Worm (Caenorhabditis elegans) whole organism, midembryonic: ENCODE results near the gene C49G7.13.

ENCODE experiments used
- T22C8.4 ChIP-seq: fragments of 200-800 bp; sonication (Bioruptor generic); IDR thresholded peaks from 2 replicates; pipeline ENCODE4 v1.3.6; 2022; ENCODE audit warnings: missing genetic modification characterization, missing compliant biosample characterization
- cog-1 ChIP-seq: sonication (generic microtip); optimal IDR thresholded peaks from 2 replicates; lab custom pipeline; 2016; ENCODE audit warnings: missing genetic modification characterization, missing compliant biosample characterization
- flt-1 ChIP-seq: fragments of 200-800 bp; sonication (Bioruptor generic); IDR thresholded peaks from 2 replicates; pipeline ENCODE4 v1.3.6; 2022; ENCODE audit warnings: missing genetic modification characterization, missing compliant biosample characterization
- klf-2 ChIP-seq: fragments of 200-800 bp; sonication (Bioruptor generic); conservative IDR thresholded peaks from 2 replicates; pipeline ENCODE4 v1.3.6; 2022; ENCODE audit warnings: missing genetic modification reagents, missing genetic modification characterization, missing compliant biosample characterization
- med-1 ChIP-seq: sonication (generic microtip); optimal IDR thresholded peaks from 2 replicates; lab custom pipeline; 2017; ENCODE audit warnings: missing genetic modification characterization, mild to moderate bottlenecking, missing compliant biosample characterization, antibody characterized with exemption, missing genetic modification reagents; ENCODE audit not compliant: insufficient read depth
- ref-1 ChIP-seq: fragments of 200-800 bp; sonication (Bioruptor generic); conservative IDR thresholded peaks from 2 replicates; pipeline ENCODE4 v1.3.6; 2022; ENCODE audit warnings: missing genetic modification reagents, missing genetic modification characterization, missing compliant biosample characterization
- tab-1 ChIP-seq: fragments of 200-800 bp; sonication (Bioruptor generic); IDR thresholded peaks from 2 replicates; pipeline ENCODE4 v1.3.6; 2022; ENCODE audit warnings: missing genetic modification characterization, missing compliant biosample characterization
- ztf-23 ChIP-seq: fragments of 200-800 bp; sonication (Bioruptor generic); IDR thresholded peaks from 2 replicates; pipeline ENCODE4 v1.3.6; 2022; ENCODE audit warnings: missing genetic modification reagents, missing genetic modification characterization, missing compliant biosample characterization
- ztf-29 ChIP-seq: fragments of 200-800 bp; sonication (Bioruptor generic); IDR thresholded peaks from 2 replicates; pipeline ENCODE4 v1.3.6; 2022; ENCODE audit warnings: missing genetic modification reagents, missing genetic modification characterization, missing compliant biosample characterization

C49G7.13 gene

ce11 chrV:4016780-4017179 lies 19.1 kb upstream of the C49G7.13 start, which contains the start of gene srw-89:
Gene srw-89 (plus strand): TSS chrV:4017080.
- no peak for TF ChIP-seq ref-1 (GFP tag; lab: Robert Waterston, UW)
- TF ChIP-seq flt-1, result no peak
- TF ChIP-seq cog-1 (tag; lab: Kevin White, UChicago), result no peak
- TF ChIP-seq T22C8.4 (GFP tag; lab: Robert Waterston, UW), result no peak
- TF ChIP-seq tab-1 (GFP tag; lab: Robert Waterston, UW), result no peak
- TF ChIP-seq ztf-23 (GFP tag; lab: Robert Waterston, UW), result no peak
- TF ChIP-seq ztf-29 (GFP tag; lab: Robert Waterston, UW), result no peak
- TF ChIP-seq med-1 (GFP tag; lab: Kevin White, UChicago), result no peak
- TF ChIP-seq klf-2 (GFP tag; lab: Robert Waterston, UW), result no peak

DNA sequence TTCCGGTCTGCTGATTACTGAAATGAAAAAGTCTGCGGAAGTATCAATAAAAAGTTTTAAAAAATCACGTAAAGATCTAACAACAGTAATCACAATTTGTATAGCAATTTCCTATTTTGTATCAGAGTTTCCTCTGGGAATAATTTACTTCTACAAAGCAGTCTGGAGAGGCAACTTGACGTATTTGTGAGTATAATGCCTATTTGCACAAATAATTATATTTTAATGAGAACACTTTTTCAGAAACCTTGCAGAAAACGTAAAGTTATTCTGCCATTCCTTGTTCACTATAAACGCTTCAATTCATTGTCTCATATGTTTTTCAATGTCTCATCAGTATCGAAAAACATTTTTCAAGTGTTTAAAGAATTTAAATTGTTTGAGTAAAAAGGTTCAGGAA lies 17.3 kb upstream of the C49G7.13 start:
- TF ChIP-seq klf-2 (GFP tag; lab: Robert Waterston, UW), result no peak
- TF ChIP-seq T22C8.4 (GFP tag; lab: Robert Waterston, UW), result no peak
- no peak for TF ChIP-seq flt-1
- TF ChIP-seq ztf-29 (GFP tag; lab: Robert Waterston, UW), result no peak
- TF ChIP-seq tab-1 (GFP tag; lab: Robert Waterston, UW), result no peak
- TF ChIP-seq med-1 (GFP tag; lab: Kevin White, UChicago), result no peak
- TF ChIP-seq cog-1 (tag; lab: Kevin White, UChicago), result no peak
- no peak for TF ChIP-seq ref-1 (GFP tag; lab: Robert Waterston, UW)
- TF ChIP-seq ztf-23 (GFP tag; lab: Robert Waterston, UW), result no peak

ce11 chrV:4019188-4019587 lies 16.7 kb upstream of the C49G7.13 start, which contains the start of gene K09D9.3:
Gene K09D9.3 (plus strand): TSS chrV:4019488.
- TF ChIP-seq T22C8.4 (GFP tag; lab: Robert Waterston, UW) (no peak), klf-2 (GFP tag; lab: Robert Waterston, UW) (no peak), ztf-23 (GFP tag; lab: Robert Waterston, UW) (no peak), flt-1 (no peak), cog-1 (tag; lab: Kevin White, UChicago) (no peak), tab-1 (GFP tag; lab: Robert Waterston, UW) (no peak), med-1 (GFP tag; lab: Kevin White, UChicago) (no peak), ref-1 (GFP tag; lab: Robert Waterston, UW) (no peak), ztf-29 (GFP tag; lab: Robert Waterston, UW) (no peak)

DNA sequence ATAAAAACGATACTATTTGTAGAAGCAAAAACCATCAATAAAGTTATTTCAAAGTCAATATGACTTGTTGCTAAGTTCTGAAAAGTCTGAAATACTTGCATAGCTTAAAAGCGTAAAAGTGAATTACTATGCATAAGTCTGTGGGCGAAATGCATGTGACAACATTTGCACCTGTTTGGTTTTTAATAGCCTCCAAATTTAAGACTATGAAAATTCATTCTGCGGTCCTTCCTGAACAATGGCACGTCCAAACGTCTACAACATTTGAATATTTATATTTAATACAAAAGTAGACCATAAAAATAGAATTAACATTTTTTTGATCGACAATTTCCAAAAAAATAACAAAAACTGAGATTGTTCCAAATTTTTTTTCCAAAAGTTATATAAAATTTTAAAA lies 14.1 kb upstream of the C49G7.13 start, which contains the start of gene K09D9.14:
TSS of gene K09D9.14 (minus strand) at position 101 of the 400 bp plus-strand sequence.
- TF ChIP-seq ztf-29 (GFP tag; lab: Robert Waterston, UW), result no peak
- no peak for TF ChIP-seq tab-1 (GFP tag; lab: Robert Waterston, UW)
- no peak for TF ChIP-seq ztf-23 (GFP tag; lab: Robert Waterston, UW)
- no peak for TF ChIP-seq cog-1 (tag; lab: Kevin White, UChicago)
- no peak for TF ChIP-seq klf-2 (GFP tag; lab: Robert Waterston, UW)
- TF ChIP-seq med-1 (GFP tag; lab: Kevin White, UChicago), result no peak
- TF ChIP-seq flt-1, result no peak
- TF ChIP-seq ref-1 (GFP tag; lab: Robert Waterston, UW), result no peak
- no peak for TF ChIP-seq T22C8.4 (GFP tag; lab: Robert Waterston, UW)

DNA sequence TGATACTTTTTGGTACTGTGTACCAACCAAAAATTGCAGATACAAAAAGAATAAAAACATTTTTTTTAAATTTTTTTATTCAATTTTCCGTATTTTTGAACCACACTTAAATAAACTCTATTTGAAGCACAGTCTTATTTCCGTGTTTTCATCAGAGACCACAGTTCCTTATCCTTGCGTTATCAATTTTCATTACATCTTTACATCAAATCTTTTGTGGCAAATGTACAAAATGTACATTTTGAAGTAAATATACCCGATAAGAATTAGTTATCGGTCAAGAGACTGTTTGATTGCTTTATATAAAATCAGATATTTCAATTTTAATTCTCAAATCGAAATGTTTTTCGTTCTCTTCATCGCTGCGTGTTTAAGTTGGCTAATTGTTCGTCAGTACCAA lies 13.6 kb upstream of the C49G7.13 start, which contains the start of gene cyp-35A3:
TSS of gene cyp-35A3 (plus strand) at position 301 of the 400 bp plus-strand sequence.
- TF ChIP-seq ztf-29 (GFP tag; lab: Robert Waterston, UW) (no peak), med-1 (GFP tag; lab: Kevin White, UChicago) (no peak), ztf-23 (GFP tag; lab: Robert Waterston, UW) (no peak), klf-2 (GFP tag; lab: Robert Waterston, UW) (no peak), cog-1 (tag; lab: Kevin White, UChicago) (no peak), T22C8.4 (GFP tag; lab: Robert Waterston, UW) (no peak), flt-1 (no peak), ref-1 (GFP tag; lab: Robert Waterston, UW) (no peak)

- no peak for TF ChIP-seq ztf-23 (GFP tag; lab: Robert Waterston, UW)
- no peak for TF ChIP-seq ztf-29 (GFP tag; lab: Robert Waterston, UW)
- no peak for TF ChIP-seq cog-1 (tag; lab: Kevin White, UChicago)
- no peak for TF ChIP-seq klf-2 (GFP tag; lab: Robert Waterston, UW)
- TF ChIP-seq med-1 (GFP tag; lab: Kevin White, UChicago), result no peak
- TF ChIP-seq flt-1, result no peak
- TF ChIP-seq ref-1 (GFP tag; lab: Robert Waterston, UW), result no peak
- no peak for TF ChIP-seq tab-1 (GFP tag; lab: Robert Waterston, UW)
- no peak for TF ChIP-seq T22C8.4 (GFP tag; lab: Robert Waterston, UW)
Measured at ce11 chrV:4024777-4025176, 11.1 kb upstream of the C49G7.13 start, which contains the start of gene K09D9.1. Gene K09D9.1 (plus strand): TSS chrV:4025047.

DNA sequence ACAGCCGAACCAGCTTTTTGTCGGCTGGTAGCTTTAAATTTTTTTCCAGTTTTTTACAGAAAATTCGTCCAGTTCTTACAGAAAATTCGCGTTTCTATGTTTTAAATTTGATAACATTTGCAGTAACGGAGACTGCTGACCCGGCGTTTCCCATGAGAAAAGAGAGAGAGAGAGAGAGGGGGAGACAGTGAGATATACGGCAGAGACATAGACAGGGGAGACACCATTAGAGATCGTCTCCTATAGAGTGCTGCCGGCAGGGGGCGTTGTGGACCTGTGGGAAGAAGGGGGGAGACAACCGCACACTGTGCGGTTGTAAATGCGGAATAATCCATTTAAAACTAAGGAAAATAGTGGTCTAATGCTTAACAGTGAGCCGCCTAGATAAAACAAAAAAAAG lies 6.3 kb upstream of the C49G7.13 start:
- no peak for TF ChIP-seq cog-1 (tag; lab: Kevin White, UChicago)
- 0 out of 2 replicates have a peak, but pooled peaks have one; percentile 48 for TF ChIP-seq klf-2 (GFP tag; lab: Robert Waterston, UW)
- no peak for TF ChIP-seq tab-1 (GFP tag; lab: Robert Waterston, UW)
- no peak for TF ChIP-seq T22C8.4 (GFP tag; lab: Robert Waterston, UW)
- TF ChIP-seq ztf-29 (GFP tag; lab: Robert Waterston, UW), result no peak
- TF ChIP-seq flt-1, result no peak
- peak; percentile 16 for TF ChIP-seq med-1 (GFP tag; lab: Kevin White, UChicago)
- no peak for TF ChIP-seq ztf-23 (GFP tag; lab: Robert Waterston, UW)
- 0 out of 2 replicates have a peak, but pooled peaks have one; percentile 4 for TF ChIP-seq ref-1 (GFP tag; lab: Robert Waterston, UW)

- TF ChIP-seq med-1 (GFP tag; lab: Kevin White, UChicago) (no peak), T22C8.4 (GFP tag; lab: Robert Waterston, UW) (no peak)
Measured at ce11 chrV:4031319-4031718, 4.6 kb upstream of the C49G7.13 start, which contains the start of gene cyp-35A4. Gene cyp-35A4 (plus strand): TSS chrV:4031619.

DNA sequence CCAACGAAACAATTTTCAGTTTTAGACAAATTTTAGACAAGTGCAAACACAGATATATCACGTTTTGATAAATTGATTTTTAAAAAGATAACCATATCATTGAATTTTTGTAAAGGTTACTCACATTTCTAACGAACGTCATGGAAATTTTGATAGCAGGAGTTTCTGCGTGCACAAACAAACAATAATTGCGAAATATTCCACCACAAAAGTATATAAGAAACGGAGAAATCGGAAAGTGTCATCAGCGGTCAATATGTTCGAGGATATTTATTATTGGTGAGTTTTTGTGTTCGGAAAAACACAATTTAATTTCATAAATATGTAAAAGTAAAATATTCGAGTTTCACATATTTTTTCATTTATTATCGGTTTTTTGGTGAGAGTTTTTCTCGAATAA lies 1.6 kb upstream of the C49G7.13 start, which contains the start of gene C49G7.7:
TSS of gene C49G7.7 (plus strand) at position 174 of the 400 bp plus-strand sequence.
- TF ChIP-seq cog-1 (tag; lab: Kevin White, UChicago), result no peak
- no peak for TF ChIP-seq ztf-23 (GFP tag; lab: Robert Waterston, UW)
- no peak for TF ChIP-seq med-1 (GFP tag; lab: Kevin White, UChicago)
- TF ChIP-seq ztf-29 (GFP tag; lab: Robert Waterston, UW), result no peak
- TF ChIP-seq T22C8.4 (GFP tag; lab: Robert Waterston, UW), result no peak
- TF ChIP-seq ref-1 (GFP tag; lab: Robert Waterston, UW), result no peak
- TF ChIP-seq klf-2 (GFP tag; lab: Robert Waterston, UW), result no peak
- no peak for TF ChIP-seq tab-1 (GFP tag; lab: Robert Waterston, UW)
- no peak for TF ChIP-seq flt-1
